Fruit fly (Drosophila melanogaster) whole organism, wandering third instar larva: ENCODE measurements around the gene Inx5.

Experiments
- GATAd ChIP-seq: sonication (Bioruptor generic); optimal IDR thresholded peaks from 2 replicates; lab custom pipeline; 2016; ENCODE audit warnings: missing biosample characterization, missing genetic modification characterization
- Jra ChIP-seq: sonication (Bioruptor generic); optimal IDR thresholded peaks from 2 replicates; lab custom pipeline; 2016; ENCODE audit warnings: missing biosample characterization, missing genetic modification characterization
- Myc ChIP-seq: fragments of >200 bp; optimal IDR thresholded peaks from 2 replicates; lab custom pipeline; 2017
- OdsH ChIP-seq: fragments of 200-800 bp; sonication (Bioruptor generic); optimal IDR thresholded peaks from 2 replicates; lab custom pipeline; 2016; ENCODE audit warnings: missing biosample characterization, mild to moderate bottlenecking, missing genetic modification characterization
- Sp1 ChIP-seq: fragments of 200-800 bp; sonication (Bioruptor generic); optimal IDR thresholded peaks from 3 replicates; lab custom pipeline; 2019; ENCODE audit warnings: missing biosample characterization, mild to moderate bottlenecking, missing genetic modification characterization, moderate library complexity
- Vsx2 ChIP-seq: fragments of 200-300, 225-300 bp; sonication (Bioruptor generic); optimal IDR thresholded peaks from 2 replicates; lab custom pipeline; 2018; ENCODE audit warnings: missing biosample characterization, missing genetic modification characterization; ENCODE audit not compliant: partially characterized antibody
- foxo ChIP-seq, 2 experiments: fragments of 200-800 bp; sonication (Bioruptor generic); optimal IDR thresholded peaks; 2 replicates in 1 of 2; 3 replicates in 1 of 2; lab custom pipeline; 2016 to 2017; ENCODE audit warnings: missing biosample characterization in 2 of 2, missing genetic modification characterization in 2 of 2
- fru ChIP-seq: fragments of 200-800 bp; sonication (Bioruptor generic); optimal IDR thresholded peaks from 3 replicates; lab custom pipeline; 2016; ENCODE audit warnings: missing biosample characterization, mild to moderate bottlenecking, missing genetic modification characterization
- lola ChIP-seq: fragments of >200 bp; optimal IDR thresholded peaks from 2 replicates; lab custom pipeline; 2017; ENCODE audit warnings: missing biosample characterization, missing genetic modification characterization
- pan ChIP-seq: fragments of >200 bp; optimal IDR thresholded peaks from 2 replicates; lab custom pipeline; 2017
- psq ChIP-seq: fragments of 200-800 bp; sonication (Bioruptor generic); optimal IDR thresholded peaks from 3 replicates; lab custom pipeline; 2017; ENCODE audit warnings: missing biosample characterization, mild to moderate bottlenecking, missing genetic modification characterization, moderate library complexity
- sage ChIP-seq: fragments of 200-800 bp; sonication (Bioruptor generic); optimal IDR thresholded peaks from 2 replicates; lab custom pipeline; 2016; ENCODE audit warnings: missing biosample characterization, mild to moderate bottlenecking, missing genetic modification characterization
- tai ChIP-seq: sonication (Bioruptor generic); optimal IDR thresholded peaks from 2 replicates; lab custom pipeline; 2016; ENCODE audit warnings: missing biosample characterization, missing genetic modification characterization

DNA sequence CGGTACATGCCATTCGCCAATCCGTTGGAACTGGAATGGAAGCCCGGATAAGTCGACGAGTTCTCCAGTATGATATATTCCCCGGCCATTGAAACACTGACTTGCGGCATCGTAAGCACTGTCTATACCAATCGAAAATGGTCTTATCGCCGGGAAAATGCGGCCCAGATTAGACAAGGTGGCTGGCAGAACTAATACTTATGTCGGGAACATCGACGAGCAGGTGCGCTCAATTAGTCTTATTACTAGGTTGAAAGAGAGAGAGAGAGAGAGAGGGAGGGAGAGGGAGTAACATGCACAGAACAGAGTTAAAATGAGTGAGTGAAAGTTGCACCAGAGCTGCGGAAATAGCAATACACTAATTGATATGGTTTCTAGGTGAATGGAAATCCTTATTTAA, 43.5 kb downstream of the Inx5 start, which contains the start of gene tgy:
- TF ChIP-seq pan, result no peak
- TF ChIP-seq tai (GFP tag; lab: Kevin White, UChicago), result no peak
- no peak for TF ChIP-seq psq (GFP tag; lab: Kevin White, UChicago)
- peak; percentile 76 for TF ChIP-seq fru (GFP tag; lab: Kevin White, UChicago)
- TF ChIP-seq OdsH, result no peak
- TF ChIP-seq sage, result no peak
- no peak for TF ChIP-seq Myc
- no peak for TF ChIP-seq Vsx2 (GFP tag; lab: Kevin White, UChicago)
- no peak for TF ChIP-seq lola
- TF ChIP-seq GATAd, result no peak
- TF ChIP-seq Sp1 (GFP tag; lab: Kevin White, UChicago), result no peak
- no peak for TF ChIP-seq foxo (GFP tag; optimal IDR thresholded peaks at IDR 0.05; lab: Kevin White, UChicago)
- no peak for TF ChIP-seq Jra (GFP tag; lab: Kevin White, UChicago)
